Worm (Caenorhabditis elegans) whole organism, mixed stage, embryonic: ENCODE results near the gene F37B12.3.

ENCODE experiments used
- M03D4.4 ChIP-seq: sonication (generic microtip); optimal IDR thresholded peaks from 2 replicates; lab custom pipeline; 2017; ENCODE audit warnings: mild to moderate bottlenecking, missing genetic modification characterization, missing compliant biosample characterization
- bed-3 ChIP-seq: fragments of 200-800 bp; sonication (Bioruptor generic); optimal IDR thresholded peaks from 3 replicates; lab custom pipeline; 2018; ENCODE audit warnings: mild to moderate bottlenecking, missing genetic modification characterization, moderate library complexity, missing compliant biosample characterization
- blmp-1 ChIP-seq: fragments of 150-350 bp; optimal IDR thresholded peaks from 2 replicates; lab custom pipeline; 2014; ENCODE audit warnings: missing biosample characterization, missing genetic modification characterization
- ceh-39 ChIP-seq: fragments of 150-350 bp; optimal IDR thresholded peaks from 2 replicates; lab custom pipeline; 2014; ENCODE audit warnings: missing biosample characterization, missing genetic modification characterization
- ceh-43 ChIP-seq: fragments of 200-800 bp; sonication (Bioruptor generic); optimal IDR thresholded peaks from 2 replicates; lab custom pipeline; 2018; ENCODE audit warnings: mild to moderate bottlenecking, missing genetic modification characterization, moderate library complexity, missing compliant biosample characterization
- ceh-83 ChIP-seq: fragments of 200-800 bp; sonication (Bioruptor generic); optimal IDR thresholded peaks from 2 replicates; lab custom pipeline; 2018; ENCODE audit warnings: mild to moderate bottlenecking, missing genetic modification characterization, missing compliant biosample characterization
- ces-1 ChIP-seq: fragments of 150-350 bp; optimal IDR thresholded peaks from 2 replicates; lab custom pipeline; 2014; ENCODE audit warnings: missing biosample characterization, missing genetic modification reagents, missing genetic modification characterization
- cnd-1 ChIP-seq: fragments of 200-800 bp; sonication (Bioruptor generic); optimal IDR thresholded peaks from 2 replicates; lab custom pipeline; 2018; ENCODE audit warnings: mild to moderate bottlenecking, missing genetic modification characterization, missing compliant biosample characterization
- drap-1 ChIP-seq: fragments of 200-800 bp; sonication (Bioruptor generic); optimal IDR thresholded peaks from 3 replicates; lab custom pipeline; 2018; ENCODE audit warnings: mild to moderate bottlenecking, missing genetic modification characterization, missing compliant biosample characterization
- elt-1 ChIP-seq: sonication (generic microtip); optimal IDR thresholded peaks from 2 replicates; lab custom pipeline; 2017; ENCODE audit warnings: missing genetic modification characterization, mild to moderate bottlenecking, missing compliant biosample characterization, antibody characterized with exemption, moderate library complexity, borderline replicate concordance; ENCODE audit not compliant: insufficient read depth
- flh-1 ChIP-seq: fragments of 200-800 bp; sonication (Bioruptor generic); optimal IDR thresholded peaks from 2 replicates; lab custom pipeline; 2018; ENCODE audit warnings: mild to moderate bottlenecking, missing genetic modification characterization, moderate library complexity, missing compliant biosample characterization
- ham-2 ChIP-seq: fragments of 200-800 bp; sonication (Bioruptor generic); optimal IDR thresholded peaks from 2 replicates; lab custom pipeline; 2018; ENCODE audit warnings: mild to moderate bottlenecking, missing genetic modification characterization, missing compliant biosample characterization
- hlh-1 ChIP-seq: fragments of 150-350 bp; optimal IDR thresholded peaks from 2 replicates; lab custom pipeline; 2014; ENCODE audit warnings: missing biosample characterization, missing genetic modification reagents, missing genetic modification characterization
- lin-13 ChIP-seq: fragments of 150-350 bp; optimal IDR thresholded peaks from 2 replicates; lab custom pipeline; 2014; ENCODE audit warnings: missing biosample characterization, missing genetic modification characterization
- lin-32 ChIP-seq: fragments of 200-800 bp; sonication (Bioruptor generic); optimal IDR thresholded peaks from 2 replicates; lab custom pipeline; 2018; ENCODE audit warnings: mild to moderate bottlenecking, missing genetic modification characterization, missing compliant biosample characterization
- lsy-2 ChIP-seq: fragments of 150-350 bp; optimal IDR thresholded peaks from 2 replicates; lab custom pipeline; 2014; ENCODE audit warnings: missing biosample characterization, missing genetic modification characterization
- mab-5 ChIP-seq: fragments of 150-350 bp; optimal IDR thresholded peaks from 2 replicates; lab custom pipeline; 2014; ENCODE audit warnings: missing biosample characterization, missing genetic modification characterization
- mep-1 ChIP-seq: fragments of 150-350 bp; optimal IDR thresholded peaks from 2 replicates; lab custom pipeline; 2017; ENCODE audit warnings: missing biosample characterization, missing genetic modification reagents, missing genetic modification characterization, inconsistent platforms
- mls-2 ChIP-seq: sonication (generic microtip); optimal IDR thresholded peaks from 2 replicates; lab custom pipeline; 2016; ENCODE audit warnings: mild to moderate bottlenecking, missing genetic modification characterization, moderate library complexity, missing compliant biosample characterization
- nhr-12 ChIP-seq: fragments of 150-350 bp; optimal IDR thresholded peaks from 2 replicates; lab custom pipeline; 2014; ENCODE audit warnings: missing biosample characterization, missing genetic modification characterization
- nhr-2 ChIP-seq: fragments of 150-350 bp; optimal IDR thresholded peaks from 2 replicates; lab custom pipeline; 2014; ENCODE audit warnings: missing biosample characterization, missing genetic modification characterization
- nhr-237 ChIP-seq: fragments of 150-350 bp; optimal IDR thresholded peaks from 2 replicates; lab custom pipeline; 2014; ENCODE audit warnings: missing biosample characterization, missing genetic modification characterization
- nhr-28 ChIP-seq: fragments of 150-350 bp; optimal IDR thresholded peaks from 2 replicates; lab custom pipeline; 2014; ENCODE audit warnings: missing biosample characterization, missing genetic modification characterization
- nhr-76 ChIP-seq: sonication (generic microtip); optimal IDR thresholded peaks from 2 replicates; lab custom pipeline; 2017; ENCODE audit warnings: missing biosample characterization, missing genetic modification characterization
- pha-4 ChIP-seq: fragments of 150-350 bp; optimal IDR thresholded peaks from 2 replicates; lab custom pipeline; 2018; ENCODE audit warnings: missing biosample characterization, missing genetic modification reagents, missing genetic modification characterization
- sem-2 ChIP-seq: fragments of 200-800 bp; sonication (Bioruptor generic); optimal IDR thresholded peaks from 2 replicates; lab custom pipeline; 2018; ENCODE audit warnings: mild to moderate bottlenecking, missing genetic modification characterization, missing compliant biosample characterization
- snpc-4 ChIP-seq: fragments of 150-350 bp; optimal IDR thresholded peaks from 2 replicates; lab custom pipeline; 2014; ENCODE audit warnings: missing biosample characterization, missing genetic modification characterization
- sptf-1 ChIP-seq: sonication (generic microtip); optimal IDR thresholded peaks from 2 replicates; lab custom pipeline; 2017; ENCODE audit warnings: mild to moderate bottlenecking, missing genetic modification characterization, moderate library complexity, missing compliant biosample characterization
- tbx-8 ChIP-seq: fragments of 200-800 bp; sonication (Bioruptor generic); optimal IDR thresholded peaks from 2 replicates; lab custom pipeline; 2018; ENCODE audit warnings: mild to moderate bottlenecking, missing genetic modification characterization, moderate library complexity, missing compliant biosample characterization
- unc-120 ChIP-seq: sonication (generic microtip); optimal IDR thresholded peaks from 2 replicates; lab custom pipeline; 2017; ENCODE audit warnings: missing genetic modification characterization, missing compliant biosample characterization; ENCODE audit not compliant: poor library complexity, severe bottlenecking
- unc-39 ChIP-seq: fragments of 150-350 bp; optimal IDR thresholded peaks from 2 replicates; lab custom pipeline; 2014; ENCODE audit warnings: missing biosample characterization, missing genetic modification characterization
- unc-62 ChIP-seq: fragments of 150-350 bp; optimal IDR thresholded peaks from 2 replicates; lab custom pipeline; 2014; ENCODE audit warnings: missing biosample characterization, missing genetic modification reagents, missing genetic modification characterization
- ztf-11 ChIP-seq: fragments of 150-350 bp; optimal IDR thresholded peaks from 2 replicates; lab custom pipeline; 2014; ENCODE audit warnings: missing biosample characterization, missing genetic modification characterization

Gene F37B12.3

ce11 chrII:9056215-9056819, 15.1 kb upstream of the F37B12.3 start:
- TF ChIP-seq bed-3 (GFP tag; lab: Kevin White, UChicago) (no peak), blmp-1 (tag; lab: Kevin White, UChicago) (no peak), cnd-1 (tag; lab: Kevin White, UChicago) (no peak), elt-1 (no peak)
- TF ChIP-seq, all 35 proteins: peak for 0

ce11 chrII:9054604-9055003, 13.4 kb upstream of the F37B12.3 start, which contains the start of gene chmp-7:
chmp-7 (plus strand) TSS chrII:9054972.
- TF ChIP-seq tbx-8 (peak; percentile 7), unc-39 (tag; lab: Kevin White, UChicago) (no peak), mls-2 (tag; lab: Kevin White, UChicago) (peak; percentile 36), nhr-76 (tag; lab: Kevin White, UChicago) (no peak), ces-1 (GFP tag; lab: Kevin White, UChicago) (peak; percentile 94), mab-5 (tag; lab: Kevin White, UChicago) (no peak), unc-120 (tag; lab: Kevin White, UChicago) (no peak), blmp-1 (tag; lab: Kevin White, UChicago) (no peak), nhr-12 (tag; lab: Kevin White, UChicago) (no peak), ceh-39 (tag; lab: Kevin White, UChicago) (peak; percentile 67), lin-13 (peak; percentile 85), elt-1 (no peak), mep-1 (tag; lab: Kevin White, UChicago) (peak; percentile 94), ham-2 (peak; percentile 34), sem-2 (GFP tag; lab: Kevin White, UChicago) (no peak), pha-4 (peak; percentile 47), bed-3 (GFP tag; lab: Kevin White, UChicago) (no peak), nhr-237 (tag; lab: Kevin White, UChicago) (no peak), M03D4.4 (tag; lab: Kevin White, UChicago) (peak; percentile 53), flh-1 (no peak), nhr-28 (tag; lab: Kevin White, UChicago) (no peak), snpc-4 (tag; lab: Kevin White, UChicago) (no peak), ceh-43 (GFP tag; lab: Kevin White, UChicago) (no peak), nhr-2 (tag; lab: Kevin White, UChicago) (no peak), sptf-1 (tag; lab: Kevin White, UChicago) (peak; percentile 66), drap-1 (GFP tag; lab: Kevin White, UChicago) (peak; percentile 65), hlh-1 (tag; lab: Kevin White, UChicago) (peak; percentile 69), ztf-11 (no peak)

ce11 chrII:9053564-9053963, 12.4 kb upstream of the F37B12.3 start, which contains the start of gene T24B8.7:
T24B8.7 (minus strand) TSS chrII:9053664.
- TF ChIP-seq lsy-2 (no peak), lin-13 (no peak), snpc-4 (tag; lab: Kevin White, UChicago) (no peak), tbx-8 (no peak), unc-62 (GFP tag; lab: Kevin White, UChicago) (no peak), mls-2 (tag; lab: Kevin White, UChicago) (no peak), ceh-83 (GFP tag; lab: Kevin White, UChicago) (no peak), blmp-1 (tag; lab: Kevin White, UChicago) (no peak), nhr-2 (tag; lab: Kevin White, UChicago) (no peak), mep-1 (tag; lab: Kevin White, UChicago) (no peak), nhr-76 (tag; lab: Kevin White, UChicago) (no peak)

- no peak for TF ChIP-seq snpc-4 (tag; lab: Kevin White, UChicago)
- no peak for TF ChIP-seq blmp-1 (tag; lab: Kevin White, UChicago)
- TF ChIP-seq flh-1 = no peak
- no peak for TF ChIP-seq lin-32 (GFP tag; lab: Kevin White, UChicago)
- TF ChIP-seq nhr-2 (tag; lab: Kevin White, UChicago) = no peak
- no peak for TF ChIP-seq unc-62 (GFP tag; lab: Kevin White, UChicago)
- TF ChIP-seq lsy-2 = no peak
- TF ChIP-seq M03D4.4 (tag; lab: Kevin White, UChicago) = no peak
- no peak for TF ChIP-seq ham-2
- TF ChIP-seq nhr-28 (tag; lab: Kevin White, UChicago) = no peak
- no peak for TF ChIP-seq ceh-43 (GFP tag; lab: Kevin White, UChicago)
- TF ChIP-seq ces-1 (GFP tag; lab: Kevin White, UChicago) = no peak
- TF ChIP-seq ceh-83 (GFP tag; lab: Kevin White, UChicago) = no peak
- no peak for TF ChIP-seq unc-120 (tag; lab: Kevin White, UChicago)
- TF ChIP-seq tbx-8 = no peak
- no peak for TF ChIP-seq nhr-12 (tag; lab: Kevin White, UChicago)
- no peak for TF ChIP-seq sptf-1 (tag; lab: Kevin White, UChicago)
- TF ChIP-seq mls-2 (tag; lab: Kevin White, UChicago) = no peak
- no peak for TF ChIP-seq cnd-1 (tag; lab: Kevin White, UChicago)
Measured at ce11 chrII:9042059-9042458, 853 bp upstream of the F37B12.3 start.
